Worm (Caenorhabditis elegans) whole organism, late embryonic: Measurements from ENCODE around the gene zip-10.

ENCODE experiments used
- C08G9.2 ChIP-seq: sonication (generic microtip); optimal IDR thresholded peaks from 2 replicates; lab custom pipeline; 2016; ENCODE audit warnings: mild to moderate bottlenecking, missing genetic modification characterization, moderate library complexity, missing compliant biosample characterization
- F13H6.1 ChIP-seq: sonication (generic microtip); optimal IDR thresholded peaks from 2 replicates; lab custom pipeline; 2016; ENCODE audit warnings: missing genetic modification characterization, missing compliant biosample characterization
- Y22D7AL.16 ChIP-seq: sonication (generic microtip); optimal IDR thresholded peaks from 2 replicates; lab custom pipeline; 2016; ENCODE audit warnings: missing genetic modification characterization, missing compliant biosample characterization
- ahr-1 ChIP-seq: sonication (generic microtip); optimal IDR thresholded peaks from 2 replicates; lab custom pipeline; 2016; ENCODE audit warnings: missing genetic modification characterization, missing compliant biosample characterization
- ceh-2 ChIP-seq: sonication (generic microtip); optimal IDR thresholded peaks from 2 replicates; lab custom pipeline; 2016; ENCODE audit warnings: missing genotype, missing genetic modification characterization, missing compliant biosample characterization
- ceh-22 ChIP-seq: sonication (generic microtip); optimal IDR thresholded peaks from 2 replicates; lab custom pipeline; 2017; ENCODE audit warnings: missing biosample characterization, missing genetic modification characterization
- ceh-48 ChIP-seq: sonication (generic microtip); optimal IDR thresholded peaks from 2 replicates; lab custom pipeline; 2016; ENCODE audit warnings: missing genetic modification characterization, inconsistent platforms, missing compliant biosample characterization
- che-1 ChIP-seq: sonication (generic microtip); optimal IDR thresholded peaks from 2 replicates; lab custom pipeline; 2016; ENCODE audit warnings: mild to moderate bottlenecking, missing genetic modification characterization, missing compliant biosample characterization
- dve-1 ChIP-seq: sonication (generic microtip); optimal IDR thresholded peaks from 2 replicates; lab custom pipeline; 2017; ENCODE audit warnings: antibody characterized with exemption, mild to moderate bottlenecking, missing genetic modification characterization, missing compliant biosample characterization
- eyg-1 ChIP-seq: sonication (generic microtip); optimal IDR thresholded peaks from 2 replicates; lab custom pipeline; 2016; ENCODE audit warnings: missing genotype, missing genetic modification characterization, missing compliant biosample characterization
- fax-1 ChIP-seq: sonication (generic microtip); optimal IDR thresholded peaks from 2 replicates; lab custom pipeline; 2016; ENCODE audit warnings: missing genotype, missing genetic modification characterization, missing compliant biosample characterization
- gmeb-2 ChIP-seq: sonication (generic microtip); optimal IDR thresholded peaks from 2 replicates; lab custom pipeline; 2016; ENCODE audit warnings: missing genetic modification characterization, inconsistent platforms, missing compliant biosample characterization
- hlh-13 ChIP-seq: fragments of 200-800 bp; sonication (Bioruptor generic); optimal IDR thresholded peaks from 2 replicates; lab custom pipeline; 2018; ENCODE audit warnings: mild to moderate bottlenecking, missing genetic modification characterization, missing compliant biosample characterization
- hlh-30 ChIP-seq: sonication (generic microtip); optimal IDR thresholded peaks from 2 replicates; lab custom pipeline; 2017; ENCODE audit warnings: antibody characterized with exemption, missing genetic modification characterization, missing compliant biosample characterization; ENCODE audit not compliant: insufficient read depth
- hlh-6 ChIP-seq: sonication (generic microtip); optimal IDR thresholded peaks from 2 replicates; lab custom pipeline; 2016; ENCODE audit warnings: missing genotype, missing genetic modification characterization, missing compliant biosample characterization
- hlh-8 ChIP-seq: sonication (generic microtip); optimal IDR thresholded peaks from 2 replicates; lab custom pipeline; 2016; ENCODE audit warnings: missing genotype, missing genetic modification characterization, missing compliant biosample characterization
- madf-2 ChIP-seq: sonication (generic microtip); optimal IDR thresholded peaks from 2 replicates; lab custom pipeline; 2017; ENCODE audit warnings: missing genetic modification characterization, missing compliant biosample characterization
- nfya-1 ChIP-seq: sonication (generic microtip); optimal IDR thresholded peaks from 2 replicates; lab custom pipeline; 2017; ENCODE audit warnings: missing genetic modification characterization, mild to moderate bottlenecking, missing compliant biosample characterization, antibody characterized with exemption, moderate library complexity
- nhr-11 ChIP-seq: fragments of 150-350 bp; optimal IDR thresholded peaks from 2 replicates; lab custom pipeline; 2014; ENCODE audit warnings: missing biosample characterization, missing genetic modification characterization
- pax-1 ChIP-seq: fragments of 150-350 bp; optimal IDR thresholded peaks from 2 replicates; lab custom pipeline; 2014; ENCODE audit warnings: missing biosample characterization, missing genetic modification characterization
- pha-2 ChIP-seq: sonication (generic microtip); optimal IDR thresholded peaks from 2 replicates; lab custom pipeline; 2017; ENCODE audit warnings: mild to moderate bottlenecking, missing genetic modification characterization, missing compliant biosample characterization
- pqm-1 ChIP-seq: sonication (generic microtip); optimal IDR thresholded peaks from 2 replicates; lab custom pipeline; 2016; ENCODE audit warnings: missing genetic modification characterization, missing compliant biosample characterization
- pros-1 ChIP-seq: fragments of 150-350 bp; optimal IDR thresholded peaks from 2 replicates; lab custom pipeline; 2014; ENCODE audit warnings: missing biosample characterization, missing genetic modification reagents, missing genetic modification characterization
- ref-2 ChIP-seq: sonication (generic microtip); optimal IDR thresholded peaks from 2 replicates; lab custom pipeline; 2016; ENCODE audit warnings: missing genetic modification characterization, missing compliant biosample characterization
- sdc-2 ChIP-seq: sonication (generic microtip); optimal IDR thresholded peaks from 2 replicates; lab custom pipeline; 2016; ENCODE audit warnings: missing genotype, missing genetic modification characterization, missing compliant biosample characterization
- sox-2 ChIP-seq: fragments of 200-800 bp; sonication (Bioruptor generic); IDR thresholded peaks from 2 replicates; pipeline ENCODE4 v1.3.6; 2022; ENCODE audit warnings: missing genetic modification reagents, missing genetic modification characterization, missing compliant biosample characterization
- sox-4 ChIP-seq: sonication (generic microtip); optimal IDR thresholded peaks from 2 replicates; lab custom pipeline; 2017; ENCODE audit warnings: mild to moderate bottlenecking, missing genetic modification characterization, inconsistent platforms, missing compliant biosample characterization
- syd-9 ChIP-seq: sonication (generic microtip); optimal IDR thresholded peaks from 2 replicates; lab custom pipeline; 2016; ENCODE audit warnings: mild to moderate bottlenecking, missing genetic modification characterization, moderate library complexity, missing compliant biosample characterization
- tbx-2 ChIP-seq: sonication (generic microtip); optimal IDR thresholded peaks from 2 replicates; lab custom pipeline; 2016; ENCODE audit warnings: missing genetic modification characterization, missing compliant biosample characterization
- ttx-3 ChIP-seq: sonication (generic microtip); optimal IDR thresholded peaks from 2 replicates; lab custom pipeline; 2016; ENCODE audit warnings: missing genetic modification reagents, missing genetic modification characterization, missing compliant biosample characterization
- unc-55 ChIP-seq: sonication (generic microtip); optimal IDR thresholded peaks from 2 replicates; lab custom pipeline; 2017; ENCODE audit warnings: missing biosample characterization, missing genetic modification reagents, missing genetic modification characterization

Gene zip-10

DNA sequence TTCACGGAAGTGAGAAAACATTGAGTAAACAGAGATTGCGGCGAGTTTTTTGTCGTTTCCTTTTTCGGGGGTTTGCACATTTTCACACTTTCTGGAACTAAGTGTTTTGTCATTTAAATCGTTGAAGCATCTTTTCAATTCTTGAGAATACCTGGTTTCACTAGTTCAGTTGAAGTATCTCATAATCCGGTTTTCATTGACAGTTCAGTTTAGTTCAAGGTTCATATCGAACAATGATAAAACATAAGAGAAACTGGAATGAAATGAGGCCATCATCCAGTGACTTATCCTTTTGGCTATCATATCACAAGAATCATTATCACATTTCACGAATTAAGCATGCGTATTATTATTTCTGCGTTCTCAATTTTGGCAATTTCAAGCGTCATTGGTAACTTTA lies 16.6 kb upstream of the zip-10 start, which contains the start of gene F46F3.3:
Gene F46F3.3 (plus strand): TSS at position 301 of the 400 bp plus-strand sequence.
- no peak for TF ChIP-seq unc-55 (GFP tag; lab: Kevin White, UChicago)
- TF ChIP-seq pqm-1 (tag; lab: Kevin White, UChicago) = no peak
- TF ChIP-seq F13H6.1 (tag; lab: Kevin White, UChicago) = no peak
- no peak for TF ChIP-seq dve-1
- TF ChIP-seq sox-2 (GFP tag; lab: Robert Waterston, UW) = no peak
- no peak for TF ChIP-seq sdc-2 (tag; lab: Kevin White, UChicago)
- TF ChIP-seq hlh-30 (tag; lab: Kevin White, UChicago) = no peak
- TF ChIP-seq hlh-6 (tag; lab: Kevin White, UChicago) = no peak
- no peak for TF ChIP-seq fax-1 (tag; lab: Kevin White, UChicago)
- TF ChIP-seq hlh-13 (GFP tag; lab: Kevin White, UChicago) = no peak
- TF ChIP-seq ceh-22 (tag; lab: Kevin White, UChicago) = no peak
- no peak for TF ChIP-seq nfya-1
- no peak for TF ChIP-seq Y22D7AL.16 (tag; lab: Kevin White, UChicago)

DNA sequence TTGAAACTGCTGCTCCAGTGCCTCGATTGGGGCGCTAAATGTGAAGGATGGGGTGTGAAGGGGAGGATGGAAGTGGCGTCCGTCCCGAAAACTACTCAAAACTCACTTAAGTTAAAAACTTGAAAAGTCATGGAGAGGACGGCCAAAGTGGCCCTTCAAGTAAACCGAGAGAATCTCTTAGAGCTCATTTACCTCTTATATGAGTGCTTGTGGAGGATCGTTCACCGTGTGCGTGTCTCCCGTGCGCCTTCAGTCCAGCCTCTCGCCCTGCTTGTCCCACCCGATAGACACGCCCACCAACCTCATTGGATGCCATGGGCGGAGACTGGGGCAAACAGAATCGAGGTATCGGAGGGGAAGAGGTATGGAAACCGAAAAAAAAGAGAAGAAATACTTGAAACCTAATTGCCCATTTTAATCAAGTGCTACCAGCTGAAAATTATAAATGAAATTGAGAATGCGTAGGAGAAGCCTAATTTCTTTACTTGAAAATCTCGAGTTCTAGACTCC lies 14.4 kb upstream of the zip-10 start, which contains the start of gene ceh-27:
Gene ceh-27 (minus strand): TSS at position 228 of the 510 bp plus-strand sequence.
- TF ChIP-seq hlh-8 (no peak), eyg-1 (tag; lab: Kevin White, UChicago) (no peak), nfya-1 (peak; percentile 71), pha-2 (peak; percentile 63), pax-1 (tag; lab: Kevin White, UChicago) (no peak)
- TF ChIP-seq, all 69 proteins: peak for 2

DNA sequence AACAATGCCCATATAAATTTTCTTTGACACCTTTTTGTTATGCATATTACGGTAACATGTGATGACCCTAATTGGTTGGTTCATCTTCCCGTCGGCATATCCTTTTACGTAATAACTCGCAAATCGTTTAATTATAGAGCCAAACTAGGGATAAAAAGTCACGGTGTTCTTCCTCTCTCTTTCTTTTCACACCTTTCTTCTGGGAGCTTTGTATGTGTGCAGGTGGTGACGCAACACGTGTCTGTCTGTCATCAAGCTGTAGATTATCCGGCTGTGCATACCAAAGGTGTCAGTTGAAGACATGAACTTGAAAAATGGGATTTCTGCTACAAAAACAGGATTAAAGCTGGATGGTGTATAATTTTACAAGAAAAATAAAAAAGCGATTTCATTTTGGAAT lies 10.0 kb upstream of the zip-10 start:
- TF ChIP-seq Y22D7AL.16 (tag; lab: Kevin White, UChicago) (no peak), tbx-2 (tag; lab: Kevin White, UChicago) (peak; percentile 39), pha-2 (peak; percentile 43)

DNA sequence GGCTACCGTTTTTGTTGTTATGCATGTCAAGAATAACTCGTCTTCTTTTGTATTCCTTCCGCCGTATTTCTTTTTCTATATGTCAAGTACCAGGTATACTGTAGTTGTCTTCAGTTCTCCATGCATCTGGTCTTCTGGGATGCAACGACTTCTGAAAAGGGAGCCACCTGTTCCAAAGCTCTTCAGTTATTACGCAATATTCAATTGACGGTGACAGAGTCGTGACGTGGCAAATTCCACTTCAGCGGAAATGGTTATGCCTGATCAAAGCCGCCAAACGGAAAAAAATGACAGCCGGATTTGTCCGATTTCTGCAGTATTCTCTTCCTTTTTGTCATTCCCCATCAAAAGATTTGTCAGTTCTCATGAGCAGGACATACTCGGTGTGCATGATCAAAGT lies 5.9 kb upstream of the zip-10 start:
- no peak for TF ChIP-seq gmeb-2
- no peak for TF ChIP-seq nfya-1
- TF ChIP-seq C08G9.2 (tag; lab: Kevin White, UChicago) = no peak
- no peak for TF ChIP-seq syd-9
- TF ChIP-seq ceh-2 (tag; lab: Kevin White, UChicago) = no peak
- no peak for TF ChIP-seq sdc-2 (tag; lab: Kevin White, UChicago)
- TF ChIP-seq F13H6.1 (tag; lab: Kevin White, UChicago) = no peak
- TF ChIP-seq pros-1 (tag; lab: Kevin White, UChicago) = no peak
- no peak for TF ChIP-seq ttx-3 (tag; lab: Kevin White, UChicago)
- no peak for TF ChIP-seq madf-2 (tag; lab: Kevin White, UChicago)
- TF ChIP-seq ref-2 (tag; lab: Kevin White, UChicago) = no peak
- no peak for TF ChIP-seq hlh-13 (GFP tag; lab: Kevin White, UChicago)
- TF ChIP-seq nhr-11 (tag; lab: Kevin White, UChicago) = no peak
- TF ChIP-seq ahr-1 (tag; lab: Kevin White, UChicago) = no peak

DNA sequence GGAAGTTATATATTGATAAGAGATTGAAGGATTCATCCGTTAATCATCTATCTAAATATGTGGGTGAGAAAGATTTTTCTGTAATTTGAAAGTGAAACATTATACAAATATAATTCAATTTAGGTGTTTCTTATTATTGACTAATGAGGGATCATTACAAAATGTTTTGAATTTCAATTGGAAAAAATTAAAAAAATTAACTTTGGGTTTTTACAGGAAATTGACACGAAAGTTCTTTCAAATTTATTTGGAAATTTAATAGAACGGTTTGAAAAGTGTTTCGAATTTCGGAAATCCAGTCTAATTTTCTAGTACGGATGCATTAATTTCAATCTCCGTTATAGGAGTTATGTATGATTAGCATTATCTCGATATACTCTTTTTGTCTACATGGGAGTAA lies 2.5 kb upstream of the zip-10 start:
- no peak for TF ChIP-seq pha-2
- TF ChIP-seq che-1 (tag; lab: Kevin White, UChicago) = no peak
- TF ChIP-seq sox-4 (tag; lab: Kevin White, UChicago) = no peak
- no peak for TF ChIP-seq nhr-11 (tag; lab: Kevin White, UChicago)
- TF ChIP-seq ceh-22 (tag; lab: Kevin White, UChicago) = no peak
- no peak for TF ChIP-seq eyg-1 (tag; lab: Kevin White, UChicago)
- no peak for TF ChIP-seq hlh-6 (tag; lab: Kevin White, UChicago)
- TF ChIP-seq ceh-48 (tag; lab: Kevin White, UChicago) = no peak
- TF ChIP-seq pax-1 (tag; lab: Kevin White, UChicago) = no peak
- TF ChIP-seq unc-55 (GFP tag; lab: Kevin White, UChicago) = no peak
- TF ChIP-seq, all 69 proteins: peak for 0
